Worm (Caenorhabditis elegans) whole organism, L4 larva: ENCODE measurements around the gene unk-1.
A peak's percentile ranks its signal among the peaks of the same experiment; 100 is the strongest.

Experiments
- Y75B8A.6 ChIP-seq: fragments of 200-800 bp; sonication (Bioruptor generic); IDR thresholded peaks from 2 replicates; pipeline ENCODE4 v1.3.6; 2022; ENCODE audit warnings: missing genetic modification reagents, missing genetic modification characterization, missing compliant biosample characterization
- ama-1 ChIP-seq: fragments of 150-350 bp; optimal IDR thresholded peaks from 2 replicates; lab custom pipeline; 2014; ENCODE audit warnings: inconsistent platforms, mixed read lengths
- ces-1 ChIP-seq: fragments of 150-350 bp; sonication (generic microtip); optimal IDR thresholded peaks from 4 replicates; lab custom pipeline; 2014; ENCODE audit warnings: missing biosample characterization, missing genetic modification reagents, missing genetic modification characterization
- fkh-10 ChIP-seq: fragments of 150-350 bp; optimal IDR thresholded peaks from 2 replicates; lab custom pipeline; 2014; ENCODE audit warnings: missing biosample characterization, missing genetic modification reagents, missing genetic modification characterization
- fos-1 ChIP-seq: fragments of 150-350 bp; optimal IDR thresholded peaks from 2 replicates; lab custom pipeline; 2014; ENCODE audit warnings: missing biosample characterization, missing genetic modification characterization
- hlh-11 ChIP-seq: fragments of 200-800 bp; sonication (Bioruptor generic); optimal IDR thresholded peaks from 2 replicates; lab custom pipeline; 2018; ENCODE audit warnings: mild to moderate bottlenecking, missing genetic modification characterization, missing compliant biosample characterization
- lin-15B ChIP-seq: fragments of 150-350 bp; sonication (generic microtip); optimal IDR thresholded peaks from 3 replicates; lab custom pipeline; 2014; ENCODE audit warnings: missing biosample characterization, missing genetic modification characterization
- lin-39 ChIP-seq: fragments of 150-350 bp; optimal IDR thresholded peaks from 2 replicates; lab custom pipeline; 2014; ENCODE audit warnings: missing biosample characterization, missing genetic modification reagents, missing genetic modification characterization
- nhr-10 ChIP-seq: fragments of 150-350 bp; optimal IDR thresholded peaks from 2 replicates; lab custom pipeline; 2014; ENCODE audit warnings: missing biosample characterization, missing genetic modification characterization
- nhr-76 ChIP-seq: fragments of 150-350 bp; optimal IDR thresholded peaks from 2 replicates; lab custom pipeline; 2014; ENCODE audit warnings: missing biosample characterization, missing genetic modification characterization
- skn-1 ChIP-seq: fragments of 150-350 bp; optimal IDR thresholded peaks from 2 replicates; lab custom pipeline; 2014; ENCODE audit warnings: missing biosample characterization, missing genetic modification characterization
- unc-39 ChIP-seq: sonication (generic microtip); optimal IDR thresholded peaks from 2 replicates; lab custom pipeline; 2017; ENCODE audit warnings: missing biosample characterization, missing genetic modification characterization

ce11 chrX:8029080-8029479 is 14.3 kb downstream of the unk-1 start, which contains the start of gene C34D10.1:
- TF ChIP-seq nhr-76 (tag; lab: Kevin White, UChicago): no peak
- TF ChIP-seq lin-15B: no peak
- no peak for TF ChIP-seq fkh-10 (GFP tag; lab: Kevin White, UChicago)
- TF ChIP-seq unc-39 (tag; lab: Kevin White, UChicago): no peak
- TF ChIP-seq hlh-11: peak; percentile 88
- TF ChIP-seq lin-39 (tag; lab: Kevin White, UChicago): no peak
- peak; percentile 20 for TF ChIP-seq nhr-10 (tag; lab: Kevin White, UChicago)
- TF ChIP-seq Y75B8A.6 (GFP tag; lab: Robert Waterston, UW): no peak
- TF ChIP-seq fos-1 (tag; lab: Kevin White, UChicago): no peak
- TF ChIP-seq ces-1 (GFP tag; lab: Kevin White, UChicago): no peak
- TF ChIP-seq ama-1: no peak
- no peak for TF ChIP-seq skn-1 (tag; lab: Kevin White, UChicago)
